Worm (Caenorhabditis elegans) whole organism, L3 larva: ENCODE results near the gene spp-21.

Source experiments
- R02D3.7 ChIP-seq: fragments of 150-350 bp; optimal IDR thresholded peaks from 2 replicates; lab custom pipeline; 2014; ENCODE audit warnings: missing biosample characterization, missing genetic modification characterization
- ZK546.5 ChIP-seq: sonication (generic microtip); optimal IDR thresholded peaks from 2 replicates; lab custom pipeline; 2017; ENCODE audit warnings: missing biosample characterization, missing genetic modification characterization
- aly-2 ChIP-seq: fragments of 150-350 bp; optimal IDR thresholded peaks from 2 replicates; lab custom pipeline; 2014; ENCODE audit warnings: missing biosample characterization, missing genetic modification characterization
- ama-1 ChIP-seq: fragments of 150-350 bp; optimal IDR thresholded peaks from 2 replicates; lab custom pipeline; 2018
- ceh-16 ChIP-seq: sonication (generic microtip); optimal IDR thresholded peaks from 2 replicates; lab custom pipeline; 2017; ENCODE audit warnings: missing biosample characterization, missing genetic modification characterization
- ceh-28 ChIP-seq: fragments of 150-350 bp; optimal IDR thresholded peaks from 2 replicates; lab custom pipeline; 2014; ENCODE audit warnings: missing biosample characterization, missing genetic modification reagents, missing genetic modification characterization
- ceh-82 ChIP-seq: fragments of 150-350 bp; optimal IDR thresholded peaks from 2 replicates; lab custom pipeline; 2014; ENCODE audit warnings: missing biosample characterization, missing genetic modification characterization
- ceh-9 ChIP-seq: sonication (generic microtip); optimal IDR thresholded peaks from 2 replicates; lab custom pipeline; 2018; ENCODE audit warnings: missing biosample characterization, missing genetic modification characterization
- daf-12 ChIP-seq: fragments of 150-350 bp; optimal IDR thresholded peaks from 2 replicates; lab custom pipeline; 2014; ENCODE audit warnings: missing biosample characterization, missing genetic modification reagents, missing genetic modification characterization
- egl-27 ChIP-seq: sonication (generic microtip); optimal IDR thresholded peaks from 4 replicates; lab custom pipeline; 2017; ENCODE audit warnings: missing biosample characterization, missing genetic modification reagents, missing genetic modification characterization
- egl-5 ChIP-seq: fragments of 150-350 bp; optimal IDR thresholded peaks from 2 replicates; lab custom pipeline; 2017; ENCODE audit warnings: missing biosample characterization, missing genetic modification reagents, missing genetic modification characterization, inconsistent platforms
- elt-1 ChIP-seq: fragments of 150-350 bp; optimal IDR thresholded peaks from 2 replicates; lab custom pipeline; 2014; ENCODE audit warnings: missing biosample characterization, missing genetic modification characterization
- elt-3 ChIP-seq, 3 experiments: fragments of 150-350 bp in 1 of 3; sonication (generic microtip) in 2 of 3; optimal IDR thresholded peaks; 2 replicates in 2 of 3; 4 replicates in 1 of 3; lab custom pipeline; 2014 to 2017; ENCODE audit warnings: missing biosample characterization in 3 of 3, missing genetic modification characterization in 3 of 3
- eor-1 ChIP-seq, 2 experiments: fragments of 150-350 bp; optimal IDR thresholded peaks; 2 replicates each; lab custom pipeline; 2014 to 2018; ENCODE audit warnings: missing biosample characterization in 2 of 2, missing genetic modification characterization in 2 of 2
- fkh-10 ChIP-seq: sonication (generic microtip); optimal IDR thresholded peaks from 2 replicates; lab custom pipeline; 2017; ENCODE audit warnings: missing biosample characterization, missing genetic modification reagents, missing genetic modification characterization
- fkh-2 ChIP-seq: fragments of 150-350 bp; optimal IDR thresholded peaks from 2 replicates; lab custom pipeline; 2014; ENCODE audit warnings: missing biosample characterization, missing genetic modification reagents, missing genetic modification characterization
- hmg-11 ChIP-seq: sonication (generic microtip); optimal IDR thresholded peaks from 2 replicates; lab custom pipeline; 2016; ENCODE audit warnings: missing genetic modification characterization, missing compliant biosample characterization
- jun-1 ChIP-seq: fragments of 150-350 bp; optimal IDR thresholded peaks from 2 replicates; lab custom pipeline; 2014; ENCODE audit warnings: missing biosample characterization, missing genetic modification reagents, missing genetic modification characterization
- lin-39 ChIP-seq: fragments of 150-350 bp; optimal IDR thresholded peaks from 2 replicates; lab custom pipeline; 2018; ENCODE audit warnings: missing biosample characterization, missing genetic modification reagents, missing genetic modification characterization
- lsy-12 ChIP-seq: sonication (generic microtip); optimal IDR thresholded peaks from 2 replicates; lab custom pipeline; 2016; ENCODE audit warnings: mild to moderate bottlenecking, missing genetic modification characterization, missing compliant biosample characterization
- mdl-1 ChIP-seq: fragments of 150-350 bp; optimal IDR thresholded peaks from 2 replicates; lab custom pipeline; 2014; ENCODE audit warnings: missing biosample characterization, missing genetic modification characterization
- mml-1 ChIP-seq: fragments of 150-350 bp; sonication (generic microtip); optimal IDR thresholded peaks from 3 replicates; lab custom pipeline; 2014; ENCODE audit warnings: missing biosample characterization, missing genetic modification characterization
- nfya-1 ChIP-seq: sonication (generic microtip); optimal IDR thresholded peaks from 2 replicates; lab custom pipeline; 2017; ENCODE audit warnings: missing genetic modification characterization, mild to moderate bottlenecking, missing compliant biosample characterization, antibody characterized with exemption, moderate library complexity; ENCODE audit not compliant: insufficient read depth
- nhr-11 ChIP-seq: fragments of 150-350 bp; optimal IDR thresholded peaks from 2 replicates; lab custom pipeline; 2014; ENCODE audit warnings: missing biosample characterization, missing genetic modification characterization
- nhr-12 ChIP-seq: fragments of 150-350 bp; optimal IDR thresholded peaks from 2 replicates; lab custom pipeline; 2014; ENCODE audit warnings: missing biosample characterization, missing genetic modification characterization
- nhr-23 ChIP-seq: fragments of 150-350 bp; optimal IDR thresholded peaks from 2 replicates; lab custom pipeline; 2014; ENCODE audit warnings: missing biosample characterization, missing genetic modification reagents, missing genetic modification characterization
- nhr-25 ChIP-seq: sonication (generic microtip); optimal IDR thresholded peaks from 2 replicates; lab custom pipeline; 2017; ENCODE audit warnings: missing biosample characterization, missing genetic modification characterization
- nhr-28 ChIP-seq: fragments of 150-350 bp; optimal IDR thresholded peaks from 2 replicates; lab custom pipeline; 2014; ENCODE audit warnings: missing biosample characterization, missing genetic modification characterization
- nhr-43 ChIP-seq: sonication (generic microtip); optimal IDR thresholded peaks from 2 replicates; lab custom pipeline; 2016; ENCODE audit warnings: mild to moderate bottlenecking, missing genetic modification characterization, missing compliant biosample characterization; ENCODE audit not compliant: poor library complexity, severe bottlenecking
- nhr-67 ChIP-seq: fragments of 150-350 bp; optimal IDR thresholded peaks from 2 replicates; lab custom pipeline; 2014; ENCODE audit warnings: missing biosample characterization, missing genetic modification characterization
- nhr-76 ChIP-seq: fragments of 150-350 bp; sonication (generic microtip); optimal IDR thresholded peaks from 5 replicates; lab custom pipeline; 2014; ENCODE audit warnings: missing biosample characterization, missing genetic modification characterization
- nhr-77 ChIP-seq: fragments of 150-350 bp; optimal IDR thresholded peaks from 2 replicates; lab custom pipeline; 2014; ENCODE audit warnings: missing biosample characterization, missing genetic modification characterization
- pha-4 ChIP-seq: fragments of 150-350 bp; optimal IDR thresholded peaks from 2 replicates; lab custom pipeline; 2014; ENCODE audit warnings: missing biosample characterization, missing genetic modification reagents, missing genetic modification characterization
- pqm-1 ChIP-seq: fragments of 150-350 bp; optimal IDR thresholded peaks from 2 replicates; lab custom pipeline; 2017; ENCODE audit warnings: missing biosample characterization, missing genetic modification characterization, inconsistent platforms
- sea-2 ChIP-seq: fragments of 150-350 bp; sonication (generic microtip); optimal IDR thresholded peaks from 4 replicates; lab custom pipeline; 2014; ENCODE audit warnings: missing biosample characterization, missing genetic modification reagents, missing genetic modification characterization
- skn-1 ChIP-seq: fragments of 150-350 bp; optimal IDR thresholded peaks from 2 replicates; lab custom pipeline; 2014; ENCODE audit warnings: missing biosample characterization, missing genetic modification characterization
- snpc-4 ChIP-seq: fragments of 150-350 bp; optimal IDR thresholded peaks from 2 replicates; lab custom pipeline; 2014; ENCODE audit warnings: missing biosample characterization, missing genetic modification characterization
- tbx-2 ChIP-seq: sonication (generic microtip); optimal IDR thresholded peaks from 2 replicates; lab custom pipeline; 2016; ENCODE audit warnings: mild to moderate bottlenecking, missing genetic modification characterization, missing compliant biosample characterization
- unc-39 ChIP-seq: sonication (generic microtip); optimal IDR thresholded peaks from 4 replicates; lab custom pipeline; 2017; ENCODE audit warnings: missing biosample characterization, missing genetic modification characterization
- unc-62 ChIP-seq: fragments of 150-350 bp; sonication (generic microtip); optimal IDR thresholded peaks from 4 replicates; lab custom pipeline; 2014; ENCODE audit warnings: missing biosample characterization, missing genetic modification reagents, missing genetic modification characterization
- zag-1 ChIP-seq: fragments of 150-350 bp; optimal IDR thresholded peaks from 2 replicates; lab custom pipeline; 2014; ENCODE audit warnings: missing biosample characterization, missing genetic modification characterization
- ztf-11 ChIP-seq: fragments of 150-350 bp; optimal IDR thresholded peaks from 2 replicates; lab custom pipeline; 2014; ENCODE audit warnings: missing biosample characterization, missing genetic modification characterization
- ztf-4 ChIP-seq: fragments of 150-350 bp; optimal IDR thresholded peaks from 2 replicates; lab custom pipeline; 2014; ENCODE audit warnings: missing biosample characterization, missing genetic modification characterization

The spp-21 gene

ce11 chrX:11472407-11472806, 17.5 kb upstream of the spp-21 start:
- no peak for TF ChIP-seq tbx-2
- no peak for TF ChIP-seq fkh-10
- TF ChIP-seq unc-62 (GFP tag; lab: Kevin White, UChicago): no peak
- peak; percentile 57 for TF ChIP-seq nfya-1
- peak; percentile 32 for TF ChIP-seq pha-4 (tag; lab: Kevin White, UChicago)
- TF ChIP-seq jun-1 (tag; lab: Kevin White, UChicago): no peak

ce11 chrX:11472953-11473671, 16.8 kb upstream of the spp-21 start:
- TF ChIP-seq mdl-1 (tag; lab: Kevin White, UChicago) (peak; percentile 7), nfya-1 (peak; percentile 93), R02D3.7 (no peak), nhr-12 (tag; lab: Kevin White, UChicago) (no peak), ama-1 (lab: Kevin White, UChicago) (peak; percentile 44), nhr-43 (tag; lab: Kevin White, UChicago) (no peak), ceh-16 (tag; lab: Kevin White, UChicago) (no peak), elt-1 (peak; percentile 2), sea-2 (GFP tag; lab: Kevin White, UChicago) (no peak), unc-62 (GFP tag; lab: Kevin White, UChicago) (no peak), nhr-11 (tag; lab: Kevin White, UChicago) (no peak), daf-12 (no peak), hmg-11 (tag; lab: Kevin White, UChicago) (peak; percentile 69), fkh-2 (tag; lab: Kevin White, UChicago) (peak; percentile 29), nhr-67 (no peak), snpc-4 (tag; lab: Kevin White, UChicago) (no peak), nhr-23 (tag; lab: Kevin White, UChicago) (no peak), lsy-12 (peak; percentile 51), fkh-10 (no peak), jun-1 (tag; lab: Kevin White, UChicago) (peak; percentile 34), skn-1 (tag; lab: Kevin White, UChicago) (peak; percentile 47), tbx-2 (peak; percentile 63), nhr-25 (tag; lab: Kevin White, UChicago) (no peak), ceh-82 (tag; lab: Kevin White, UChicago) (no peak), pqm-1 (tag; lab: Kevin White, UChicago) (no peak), mml-1 (no peak), nhr-28 (tag; lab: Kevin White, UChicago) (no peak), egl-5 (peak; percentile 3), nhr-76 (tag; lab: Kevin White, UChicago) (no peak), ztf-4 (tag; lab: Kevin White, UChicago) (no peak), ztf-11 (tag; lab: Kevin White, UChicago) (no peak), elt-3 (tag; optimal IDR thresholded peaks at IDR 0.05; lab: Kevin White, UChicago) (no peak), ZK546.5 (tag; lab: Kevin White, UChicago) (no peak), unc-39 (tag; lab: Kevin White, UChicago) (no peak), eor-1 (tag; optimal IDR thresholded peaks at IDR 0.05; lab: Kevin White, UChicago) (no peak), nhr-77 (tag; lab: Kevin White, UChicago) (no peak), ceh-9 (tag; lab: Kevin White, UChicago) (no peak), egl-27 (tag; lab: Kevin White, UChicago) (no peak), lin-39 (peak; percentile 12), ceh-28 (tag; lab: Kevin White, UChicago) (no peak), zag-1 (tag; lab: Kevin White, UChicago) (peak; percentile 56), aly-2 (tag; lab: Kevin White, UChicago) (no peak)
